Worm (Caenorhabditis elegans) whole organism, L4 larva: Measurements from ENCODE around the gene clec-142.

Experiments used
- ceh-20 ChIP-seq: fragments of 200-800 bp; sonication (Bioruptor generic); IDR thresholded peaks from 2 replicates; pipeline ENCODE4 v1.3.6; 2022; ENCODE audit warnings: missing genetic modification reagents, missing genetic modification characterization, missing compliant biosample characterization
- ces-1 ChIP-seq: fragments of 150-350 bp; sonication (generic microtip); optimal IDR thresholded peaks from 4 replicates; lab custom pipeline; 2014; ENCODE audit warnings: missing biosample characterization, missing genetic modification reagents, missing genetic modification characterization
- egl-27 ChIP-seq: sonication (generic microtip); optimal IDR thresholded peaks from 3 replicates; lab custom pipeline; 2017; ENCODE audit warnings: missing biosample characterization, missing genetic modification reagents, missing genetic modification characterization
- hlh-30 ChIP-seq: sonication (generic microtip); optimal IDR thresholded peaks from 2 replicates; lab custom pipeline; 2017; ENCODE audit warnings: antibody characterized with exemption, mild to moderate bottlenecking, missing genetic modification characterization, missing compliant biosample characterization; ENCODE audit not compliant: insufficient read depth
- nhr-10 ChIP-seq: fragments of 150-350 bp; optimal IDR thresholded peaks from 2 replicates; lab custom pipeline; 2014; ENCODE audit warnings: missing biosample characterization, missing genetic modification characterization
- nhr-11 ChIP-seq: fragments of 150-350 bp; optimal IDR thresholded peaks from 2 replicates; lab custom pipeline; 2014; ENCODE audit warnings: missing biosample characterization, missing genetic modification characterization
- nhr-41 ChIP-seq: fragments of 200-800 bp; sonication (Bioruptor generic); IDR thresholded peaks from 2 replicates; pipeline ENCODE4 v1.3.6; 2022; ENCODE audit warnings: missing genetic modification reagents, missing genetic modification characterization, missing compliant biosample characterization
- php-3 ChIP-seq: fragments of 200-800 bp; sonication (Bioruptor generic); IDR thresholded peaks from 2 replicates; pipeline ENCODE4 v1.3.6; 2022; ENCODE audit warnings: missing genetic modification reagents, missing genetic modification characterization, missing compliant biosample characterization
- pqm-1 ChIP-seq: sonication (generic microtip); optimal IDR thresholded peaks from 2 replicates; lab custom pipeline; 2017; ENCODE audit warnings: missing biosample characterization, missing genetic modification characterization
- unc-130 ChIP-seq: sonication (generic microtip); optimal IDR thresholded peaks from 2 replicates; lab custom pipeline; 2016; ENCODE audit warnings: missing genetic modification reagents, missing genetic modification characterization, missing compliant biosample characterization
- zfp-2 ChIP-seq: sonication (generic microtip); optimal IDR thresholded peaks from 2 replicates; lab custom pipeline; 2016; ENCODE audit warnings: mild to moderate bottlenecking, missing genetic modification characterization, missing compliant biosample characterization
- ztf-11 ChIP-seq: fragments of 150-350 bp; optimal IDR thresholded peaks from 2 replicates; lab custom pipeline; 2014; ENCODE audit warnings: missing biosample characterization, missing genetic modification characterization

- TF ChIP-seq ces-1 (GFP tag; lab: Kevin White, UChicago) = no peak
- no peak for TF ChIP-seq nhr-11 (tag; lab: Kevin White, UChicago)
- TF ChIP-seq unc-130 = no peak
- no peak for TF ChIP-seq pqm-1
- TF ChIP-seq nhr-41 (GFP tag; lab: Robert Waterston, UW) = no peak
- TF ChIP-seq ztf-11 (tag; lab: Kevin White, UChicago) = no peak
- TF ChIP-seq ceh-20 = no peak
- TF ChIP-seq zfp-2 (tag; lab: Kevin White, UChicago) = no peak
- TF ChIP-seq nhr-10 = no peak
- no peak for TF ChIP-seq egl-27 (tag; lab: Kevin White, UChicago)
- TF ChIP-seq hlh-30 (tag; lab: Kevin White, UChicago) = no peak
- no peak for TF ChIP-seq php-3 (GFP tag; lab: Robert Waterston, UW)
Observed at ce11 chrII:8311484-8311883, 33.0 kb downstream of the clec-142 start.
